Fruit fly (Drosophila melanogaster) whole organism: Measurements from ENCODE around the gene CG11999.

ENCODE experiments used
- CG8478 ChIP-seq: fragments of >200 bp; optimal IDR thresholded peaks from 2 replicates; lab custom pipeline; 2018; ENCODE audit warnings: inconsistent platforms
- EcR ChIP-seq, 2 experiments: fragments of >200 bp; optimal IDR thresholded peaks; 2 replicates each; lab custom pipeline; 2017; ENCODE audit warnings: missing biosample characterization in 2 of 2, missing genetic modification characterization in 2 of 2, missing genetic modification reagents in 2 of 2
- pan ChIP-seq: fragments of >200 bp; optimal IDR thresholded peaks from 2 replicates; lab custom pipeline; 2017
- psq ChIP-seq: fragments of >200 bp; optimal IDR thresholded peaks from 2 replicates; lab custom pipeline; 2017
- usp ChIP-seq: fragments of >200 bp; optimal IDR thresholded peaks from 2 replicates; lab custom pipeline; 2017; ENCODE audit warnings: missing biosample characterization, missing genetic modification characterization, mixed read lengths

DNA sequence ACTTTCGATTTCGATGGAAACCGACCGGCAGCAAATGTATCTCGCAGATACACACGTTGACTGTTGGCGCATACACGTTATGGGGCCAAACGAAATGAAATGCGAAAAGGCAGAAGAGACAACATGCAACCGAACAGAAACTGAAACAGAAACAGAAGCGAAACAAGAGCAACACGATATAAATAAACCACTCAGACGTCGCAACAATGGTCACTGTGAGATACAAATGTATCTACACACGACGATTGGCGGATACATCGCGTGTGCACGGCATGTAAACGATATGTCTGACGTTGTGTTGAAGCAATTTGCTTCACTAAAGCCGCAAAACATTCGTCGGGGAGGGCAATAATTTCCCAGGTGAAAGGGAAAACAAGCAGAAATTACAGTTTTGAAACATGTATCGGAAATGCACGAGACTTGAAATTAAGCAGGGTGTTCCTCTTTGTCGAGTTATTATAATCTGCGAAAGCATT, 36.9 kb downstream of the CG11999 start:
- TF ChIP-seq psq (lab: Kevin White, UChicago) (no peak), usp (GFP tag; lab: Kevin White, UChicago) (no peak), EcR (GFP tag; optimal IDR thresholded peaks at IDR 0.05; lab: Kevin White, UChicago) (no peak), CG8478 (lab: Kevin White, UChicago) (no peak), pan (lab: Kevin White, UChicago) (no peak)
